Worm (Caenorhabditis elegans) whole organism, L1 larva: ENCODE results near the gene figl-1.
A peak's percentile ranks its signal among the peaks of the same experiment; 100 is the strongest.

ENCODE experiments used
- lin-35 ChIP-seq, 2 experiments: fragments of 150-350 bp; optimal IDR thresholded peaks; 2 replicates each; lab custom pipeline; 2014; ENCODE audit warnings: missing biosample characterization in 2 of 2, missing genetic modification characterization in 2 of 2, missing genetic modification reagents in 2 of 2
- unc-86 ChIP-seq: sonication (generic microtip); optimal IDR thresholded peaks from 2 replicates; lab custom pipeline; 2016; ENCODE audit warnings: missing genetic modification characterization, missing compliant biosample characterization
- zip-4 ChIP-seq: fragments of 200-800 bp; sonication (Bioruptor generic); optimal IDR thresholded peaks from 2 replicates; lab custom pipeline; 2018; ENCODE audit warnings: mild to moderate bottlenecking, missing genetic modification characterization, moderate library complexity, missing compliant biosample characterization

DNA sequence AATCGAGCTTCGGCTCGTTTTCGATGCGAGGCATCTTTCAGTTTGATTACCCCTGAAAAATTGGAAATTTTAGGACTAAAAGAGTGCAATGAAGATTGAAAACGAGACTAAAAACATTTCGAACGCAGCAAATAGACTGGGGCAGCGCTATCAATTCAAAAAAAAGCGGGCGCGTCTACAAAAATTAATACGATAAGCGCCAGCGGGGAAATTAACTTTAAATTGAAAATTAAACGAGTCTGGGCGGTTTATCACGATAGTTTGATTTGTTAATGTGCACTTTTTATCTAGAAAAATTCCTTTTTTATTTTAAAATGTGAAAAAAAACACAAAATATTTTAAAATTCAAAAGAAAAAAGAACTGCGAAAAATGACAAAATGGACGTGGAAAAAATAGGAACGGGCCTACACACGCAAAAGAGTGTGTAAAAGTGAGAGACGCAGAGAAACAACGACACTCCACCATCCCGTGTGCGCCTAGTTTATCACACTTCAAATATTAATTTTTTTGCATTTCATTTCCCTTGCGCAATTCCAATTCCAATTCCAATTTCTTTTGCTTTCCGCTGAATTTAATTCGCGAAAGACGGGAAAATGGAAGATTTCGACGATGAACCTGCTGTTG is 25.6 kb upstream of the figl-1 start, which contains the start of the genes gmpr-1 and fipp-1:
- peak; percentile 67 to 82 for TF ChIP-seq lin-35 (GFP tag; optimal IDR thresholded peaks at IDR 0.05; lab: Kevin White, UChicago)
- TF ChIP-seq zip-4 (GFP tag; lab: Kevin White, UChicago): peak; percentile 21
- peak; percentile 67 for TF ChIP-seq unc-86
